Fruit fly (Drosophila melanogaster) whole organism, pupa: ENCODE results near the gene Act5C.

ENCODE experiments used
- CG32121 ChIP-seq: fragments of 200-800 bp; sonication (Bioruptor generic); IDR thresholded peaks from 2 replicates; pipeline ENCODE4 v1.3.6; 2022; ENCODE audit warnings: missing biosample characterization, missing genetic modification characterization
- CG34367 ChIP-seq: fragments of 200-800 bp; sonication (Bioruptor generic); optimal IDR thresholded peaks from 2 replicates; lab custom pipeline; 2018; ENCODE audit warnings: missing biosample characterization, mild to moderate bottlenecking, missing genetic modification characterization
- CG4496 ChIP-seq: fragments of 200-800 bp; sonication (Bioruptor generic); IDR thresholded peaks from 3 replicates; pipeline ENCODE4 v1.3.6; 2022; ENCODE audit warnings: missing biosample characterization, missing genetic modification characterization
- EcR ChIP-seq: fragments of 200-800 bp; sonication (Bioruptor generic); optimal IDR thresholded peaks from 3 replicates; lab custom pipeline; 2019; ENCODE audit warnings: missing biosample characterization, missing genetic modification characterization, mild to moderate bottlenecking, moderate library complexity, missing genetic modification reagents
- Pif1B ChIP-seq: fragments of 200-800 bp; sonication (Bioruptor generic); optimal IDR thresholded peaks from 3 replicates; lab custom pipeline; 2016; ENCODE audit warnings: missing biosample characterization, missing genetic modification characterization
- fd96Ca ChIP-seq: fragments of 200-800 bp; sonication (Bioruptor generic); IDR thresholded peaks from 3 replicates; pipeline ENCODE4 v1.3.6; 2022; ENCODE audit warnings: missing biosample characterization, missing genetic modification characterization
- gl ChIP-seq: fragments of 200-800 bp; sonication (Bioruptor generic); optimal IDR thresholded peaks from 2 replicates; lab custom pipeline; 2018; ENCODE audit warnings: missing biosample characterization, mild to moderate bottlenecking, missing genetic modification characterization
- rn ChIP-seq: fragments of 200-800 bp; sonication (Bioruptor generic); IDR thresholded peaks from 2 replicates; pipeline ENCODE4 v1.3.6; 2022; ENCODE audit warnings: missing biosample characterization, missing genetic modification characterization

DNA sequence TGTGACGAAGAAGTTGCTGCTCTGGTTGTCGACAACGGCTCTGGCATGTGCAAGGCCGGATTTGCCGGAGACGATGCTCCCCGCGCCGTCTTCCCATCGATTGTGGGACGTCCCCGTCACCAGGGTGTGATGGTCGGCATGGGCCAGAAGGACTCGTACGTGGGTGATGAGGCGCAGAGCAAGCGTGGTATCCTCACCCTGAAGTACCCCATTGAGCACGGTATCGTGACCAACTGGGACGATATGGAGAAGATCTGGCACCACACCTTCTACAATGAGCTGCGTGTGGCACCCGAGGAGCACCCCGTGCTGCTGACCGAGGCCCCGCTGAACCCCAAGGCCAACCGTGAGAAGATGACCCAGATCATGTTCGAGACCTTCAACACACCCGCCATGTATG lies 2.0 kb downstream of the Act5C start:
- TF ChIP-seq CG34367 (tag; lab: Kevin White, UChicago) (no peak), CG32121 (GFP tag; lab: Robert Waterston, UW) (no peak), fd96Ca (GFP tag; lab: Robert Waterston, UW) (no peak), EcR (GFP tag; lab: Kevin White, UChicago) (no peak), Pif1B (GFP tag; lab: Kevin White, UChicago) (no peak), gl (no peak), CG4496 (no peak), rn (GFP tag; lab: Robert Waterston, UW) (no peak)
